Fruit fly (Drosophila melanogaster): ENCODE results near the gene Yp3.

The Yp3 gene

DNA sequence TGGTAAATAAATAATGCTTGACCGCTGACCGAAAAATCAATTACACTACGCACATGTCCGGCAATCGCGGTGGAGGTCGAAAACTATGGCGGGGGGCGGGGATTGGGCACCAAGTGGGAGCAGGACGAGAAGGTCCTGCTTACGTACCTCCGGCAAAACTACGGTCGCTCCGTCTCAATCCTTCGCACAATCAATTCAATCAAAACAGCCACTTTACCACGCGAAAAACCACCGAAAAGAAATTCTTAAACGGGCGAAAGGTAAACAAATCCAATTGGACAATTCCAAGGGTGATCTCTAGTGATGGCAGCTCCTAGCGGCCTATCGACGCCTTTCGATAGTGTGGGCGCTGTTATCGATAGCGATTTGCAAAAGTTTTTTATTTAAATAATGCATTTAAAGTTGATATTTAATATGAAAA is 41.4 kb upstream of the Yp3 start, which contains the start of gene Nadsyn (continued):
- TF ChIP-seq CHES-1-like (GFP tag; optimal IDR thresholded peaks at IDR 0.05) (no peak), disco-r (GFP tag; optimal IDR thresholded peaks at IDR 0.05) (no peak), dati (GFP tag; IDR thresholded peaks at IDR 0.05) (no peak), dan (GFP tag; IDR thresholded peaks at IDR 0.05) (no peak), CG14050 (GFP tag; IDR thresholded peaks at IDR 0.05) (no peak), CG1647 (GFP tag; optimal IDR thresholded peaks at IDR 0.05) (no peak), zf30C (GFP tag; optimal IDR thresholded peaks at IDR 0.05) (no peak), Hr51 (GFP tag; optimal IDR thresholded peaks at IDR 0.05) (no peak), Ravus (GFP tag; IDR thresholded peaks at IDR 0.05) (no peak), Bgb (GFP tag; IDR thresholded peaks at IDR 0.05; ENCODE audit: partially characterized antibody) (peak; percentile 84), Hsf (GFP tag; optimal IDR thresholded peaks at IDR 0.05) (no peak), vvl (GFP tag; IDR thresholded peaks at IDR 0.05) (0 out of 2 replicates have a peak, but pooled peaks have one; percentile 52), CkIIα-i1 (GFP tag; IDR thresholded peaks at IDR 0.05) (no peak), bcd (GFP tag; optimal IDR thresholded peaks at IDR 0.05) (no peak), kah (GFP tag; optimal IDR thresholded peaks at IDR 0.05) (no peak), btn (GFP tag; optimal IDR thresholded peaks at IDR 0.05) (no peak), ems (GFP tag; optimal IDR thresholded peaks at IDR 0.05) (no peak), eyg (GFP tag; optimal IDR thresholded peaks at IDR 0.05) (no peak), Sox102F (GFP tag; optimal IDR thresholded peaks at IDR 0.05) (no peak), lab (GFP tag; optimal IDR thresholded peaks at IDR 0.05) (no peak), CG3995 (GFP tag; optimal IDR thresholded peaks at IDR 0.05) (peak; percentile 73), CG18764 (GFP tag; optimal IDR thresholded peaks at IDR 0.05) (no peak), CG1233 (GFP tag; optimal IDR thresholded peaks at IDR 0.05) (no peak), her (GFP tag; optimal IDR thresholded peaks at IDR 0.05) (no peak), tna (GFP tag; IDR thresholded peaks at IDR 0.05; ENCODE audit: partially characterized antibody) (peak; percentile 78), da (GFP tag; optimal IDR thresholded peaks at IDR 0.05) (no peak), CG9932 (GFP tag; IDR thresholded peaks at IDR 0.05) (0 out of 2 replicates have a peak, but pooled peaks have one; percentile 17), CG32532 (GFP tag; IDR thresholded peaks at IDR 0.05) (no peak), CG11695 (GFP tag; IDR thresholded peaks at IDR 0.05) (no peak), Awh (GFP tag; IDR thresholded peaks at IDR 0.05) (no peak), CG30403 (GFP tag; optimal IDR thresholded peaks at IDR 0.05) (no peak), Antp (GFP tag; optimal IDR thresholded peaks at IDR 0.05) (no peak), CG13424 (tag; optimal IDR thresholded peaks at IDR 0.05) (no peak), Lhr (GFP tag; optimal IDR thresholded peaks at IDR 0.05) (no peak), CG18619 (GFP tag; optimal IDR thresholded peaks at IDR 0.05) (no peak), CG17361 (GFP tag; IDR thresholded peaks at IDR 0.05) (no peak), Stat92E (GFP tag; optimal IDR thresholded peaks at IDR 0.05) (no peak), sens-2 (GFP tag; IDR thresholded peaks at IDR 0.05) (no peak), CG7372 (GFP tag; IDR thresholded peaks at IDR 0.05) (no peak), emc (GFP tag; optimal IDR thresholded peaks at IDR 0.05) (no peak), CG8924 (tag; optimal IDR thresholded peaks at IDR 0.05) (no peak), gem (tag; optimal IDR thresholded peaks at IDR 0.05) (no peak), MTF-1 (GFP tag; optimal IDR thresholded peaks at IDR 0.05; ENCODE audit: borderline replicate concordance) (no peak), CG1602 (GFP tag; optimal IDR thresholded peaks at IDR 0.05) (no peak), al (GFP tag; IDR thresholded peaks at IDR 0.05) (no peak), Adf1 (GFP tag; IDR thresholded peaks at IDR 0.05) (no peak), CG13287 (GFP tag; IDR thresholded peaks at IDR 0.05; ENCODE audit: partially characterized antibody) (peak; percentile 85), CG8944 (GFP tag; optimal IDR thresholded peaks at IDR 0.05) (no peak), CG14441 (GFP tag; IDR thresholded peaks at IDR 0.05) (no peak), CG2889 (GFP tag; IDR thresholded peaks at IDR 0.05) (no peak), nmo (GFP tag; optimal IDR thresholded peaks at IDR 0.05) (peak; percentile 18), CG11560 (tag; IDR thresholded peaks at IDR 0.05) (no peak)
